Worm (Caenorhabditis elegans): Measurements from ENCODE around the gene sdha-1.

- TF ChIP-seq unc-62 (GFP tag; optimal IDR thresholded peaks at IDR 0.05) (no peak), nfya-1 (tag; optimal IDR thresholded peaks at IDR 0.05; ENCODE audit: insufficient read depth) (no peak), unc-39 (tag; optimal IDR thresholded peaks at IDR 0.05) (no peak), nhr-237 (tag; optimal IDR thresholded peaks at IDR 0.05) (no peak), nhr-76 (tag; optimal IDR thresholded peaks at IDR 0.05) (no peak), nhr-11 (tag; optimal IDR thresholded peaks at IDR 0.05) (no peak)
These were observed 40.0 kb upstream of the sdha-1 start, which contains the start of gene F18E9.3 for ce11 chrX:8585837-8586236.

Data from whole organism, L3 larva.